Fruit fly (Drosophila melanogaster): Measurements from ENCODE around the gene CG7384.
A peak's percentile ranks its signal among the peaks of the same experiment; 100 is the strongest.

dm6 chr2L:10466865-10467270 is 43.4 kb downstream of the CG7384 start:
- TF ChIP-seq CG10348 (GFP tag; IDR thresholded peaks at IDR 0.05), result no peak
- peak; percentile 38 for TF ChIP-seq CG8301 (tag; optimal IDR thresholded peaks at IDR 0.05)
- no peak for TF ChIP-seq D1 (tag; optimal IDR thresholded peaks at IDR 0.05)
- TF ChIP-seq CG17806 (tag; optimal IDR thresholded peaks at IDR 0.05), result no peak
- TF ChIP-seq CG8159 (tag; optimal IDR thresholded peaks at IDR 0.05), result no peak
- TF ChIP-seq fd96Ca (GFP tag; IDR thresholded peaks at IDR 0.05), result no peak
- TF ChIP-seq Ets98B (GFP tag; IDR thresholded peaks at IDR 0.05), result no peak
- TF ChIP-seq rn (GFP tag; IDR thresholded peaks at IDR 0.05), result no peak
- TF ChIP-seq CG34367 (tag; optimal IDR thresholded peaks at IDR 0.05), result no peak
- TF ChIP-seq Snoo (tag; optimal IDR thresholded peaks at IDR 0.05), result no peak
- TF ChIP-seq EcR (GFP tag; optimal IDR thresholded peaks at IDR 0.05), result no peak
- no peak for TF ChIP-seq CG9948 (tag; optimal IDR thresholded peaks at IDR 0.05)
